Fruit fly (Drosophila melanogaster) whole organism, embryonic: ENCODE results near the gene Der-2.

Experiments
- CG17912 ChIP-seq: fragments of 200-800 bp; sonication (Bioruptor generic); optimal IDR thresholded peaks from 2 replicates; lab custom pipeline; 2018; ENCODE audit warnings: missing biosample characterization, mild to moderate bottlenecking, missing genetic modification characterization
- MBD-R2 ChIP-seq: fragments of 200-800 bp; sonication (Bioruptor generic); IDR thresholded peaks from 2 replicates; pipeline ENCODE4 v1.3.6; 2022; ENCODE audit warnings: missing biosample characterization, missing genetic modification characterization
- crp ChIP-seq, 2 experiments: fragments of 200-800 bp; sonication (Bioruptor generic); optimal IDR thresholded peaks; 2 replicates in 1 of 2; 3 replicates in 1 of 2; lab custom pipeline; 2017; ENCODE audit warnings: missing biosample characterization in 2 of 2, missing genetic modification characterization in 2 of 2, mild to moderate bottlenecking in 1 of 2, moderate library complexity in 1 of 2
- pzg ChIP-seq: fragments of 200-800 bp; sonication (Bioruptor generic); optimal IDR thresholded peaks from 3 replicates; lab custom pipeline; 2018; ENCODE audit warnings: missing biosample characterization, mild to moderate bottlenecking, missing genetic modification characterization, moderate library complexity

Der-2 gene

dm6 chr3R:16434599-16434998 lies 49.4 kb downstream of the Der-2 start, which contains the start of gene CG14881:
Gene CG14881, plus strand, starts transcription at chr3R:16434899.
- peak; percentile 16 for TF ChIP-seq pzg (GFP tag; lab: Kevin White, UChicago)
- peak; percentile 52 for TF ChIP-seq MBD-R2 (GFP tag; lab: Robert Waterston, UW)
- TF ChIP-seq CG17912, result no peak
- TF ChIP-seq crp (GFP tag; optimal IDR thresholded peaks at IDR 0.05; lab: Kevin White, UChicago), result peak in 1 of 2 experiments; percentile 40
